Fruit fly (Drosophila melanogaster): Measurements from ENCODE around the gene CG9515.

CG9515 gene

DNA sequence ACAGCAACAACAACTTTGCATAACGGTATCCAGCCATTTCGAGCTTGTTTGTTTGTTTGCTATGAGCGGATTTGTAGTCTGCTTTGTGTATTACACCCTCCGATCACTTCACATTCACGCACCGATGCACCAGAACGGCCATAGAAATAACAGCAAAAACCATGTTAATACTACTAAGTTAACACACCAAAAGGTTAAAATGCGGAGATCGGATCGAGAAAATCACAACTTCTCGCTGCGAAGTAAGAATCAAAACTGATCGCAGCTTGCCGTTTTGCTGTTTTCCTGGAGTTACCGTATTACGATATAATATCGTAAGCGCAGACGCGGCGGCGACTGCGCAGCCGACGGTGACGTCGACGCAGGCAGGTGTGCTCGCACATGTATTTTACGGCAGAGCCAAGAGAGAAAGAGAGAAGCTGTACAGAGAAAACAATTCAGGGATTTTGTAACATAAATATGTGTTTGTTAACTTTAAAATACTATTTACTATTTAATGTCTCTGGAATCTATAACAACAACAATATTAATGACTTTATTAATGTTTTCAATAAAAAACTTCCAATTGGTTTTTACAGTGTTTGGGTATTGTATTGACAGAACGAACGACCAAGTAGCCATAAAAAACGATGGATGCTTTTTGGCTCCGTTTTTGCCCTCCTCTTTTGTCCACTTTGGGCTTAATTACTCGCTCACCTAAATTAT, 41.7 kb upstream of the CG9515 start, which contains the start of gene CG13101 (continued):
- TF ChIP-seq CG17359 (tag; optimal IDR thresholded peaks at IDR 0.05) (peak; percentile 93), HHEX (GFP tag; optimal IDR thresholded peaks at IDR 0.05) (peak; percentile 89), CG11695 (GFP tag; IDR thresholded peaks at IDR 0.05) (peak; percentile 97), bsh (GFP tag; optimal IDR thresholded peaks at IDR 0.05) (peak; percentile 81 to 96), Rx (GFP tag; IDR thresholded peaks at IDR 0.05) (peak; percentile 76), CG31224 (GFP tag; IDR thresholded peaks at IDR 0.05) (peak; percentile 90), Side (GFP tag; optimal IDR thresholded peaks at IDR 0.05) (peak; percentile 77), Hr78 (GFP tag; optimal IDR thresholded peaks at IDR 0.05) (peak in 1 of 2 experiments; percentile 72), slou (GFP tag; optimal IDR thresholded peaks at IDR 0.05) (peak; percentile 76), onecut (GFP tag; IDR thresholded peaks at IDR 0.05) (peak; percentile 81), run (tag; optimal IDR thresholded peaks at IDR 0.05) (peak; percentile 85), CG6689 (GFP tag; IDR thresholded peaks at IDR 0.05) (peak; percentile 94), CG34224 (GFP tag; IDR thresholded peaks at IDR 0.05; ENCODE audit: partially characterized antibody) (0 out of 3 replicates have a peak, but pooled peaks have one; percentile 9), CG13894 (tag; optimal IDR thresholded peaks at IDR 0.05) (peak; percentile 74), slp2 (GFP tag; optimal IDR thresholded peaks at IDR 0.05) (peak; percentile 83), stc (GFP tag; IDR thresholded peaks at IDR 0.05) (peak; percentile 96), chm (GFP tag; IDR thresholded peaks at IDR 0.05) (peak; percentile 93; the same call in 1 of the 2 replicates), CG12155 (GFP tag; optimal IDR thresholded peaks at IDR 0.05) (peak; percentile 88), CG12391 (tag; optimal IDR thresholded peaks at IDR 0.05) (peak; percentile 96), cg (GFP tag; optimal IDR thresholded peaks at IDR 0.05) (no peak), CG12071 (GFP tag; optimal IDR thresholded peaks at IDR 0.05) (peak; percentile 72), CG4404 (GFP tag; IDR thresholded peaks at IDR 0.05) (peak; percentile 84), CG11093 (GFP tag; IDR thresholded peaks at IDR 0.05) (peak; percentile 84), MBD-R2 (GFP tag; IDR thresholded peaks at IDR 0.05) (peak; percentile 74; the same call in 1 of the 2 replicates), Pdp1 (GFP tag; optimal IDR thresholded peaks at IDR 0.05) (peak; percentile 85 to 87), Dp (GFP tag; optimal IDR thresholded peaks at IDR 0.05) (no peak), gt (GFP tag; IDR thresholded peaks at IDR 0.05) (peak; percentile 69), CG15479 (GFP tag; optimal IDR thresholded peaks at IDR 0.05) (peak; percentile 1), CG8388 (GFP tag; optimal IDR thresholded peaks at IDR 0.05) (peak; percentile 94), CG15269 (tag; optimal IDR thresholded peaks at IDR 0.05) (peak; percentile 95), nerfin-1 (tag; optimal IDR thresholded peaks at IDR 0.05) (peak; percentile 78), CG10462 (GFP tag; optimal IDR thresholded peaks at IDR 0.05) (peak; percentile 85), H2.0 (GFP tag; IDR thresholded peaks at IDR 0.05) (peak; percentile 93), E2f2 (GFP tag; IDR thresholded peaks at IDR 0.05) (peak; percentile 79), CG17385 (GFP tag; optimal IDR thresholded peaks at IDR 0.05) (peak; percentile 89), Ssrp (tag; optimal IDR thresholded peaks at IDR 0.05) (peak; percentile 87), sd (tag; optimal IDR thresholded peaks at IDR 0.05) (peak; percentile 84), phol (tag; optimal IDR thresholded peaks at IDR 0.05) (peak; percentile 91), CG13296 (GFP tag; optimal IDR thresholded peaks at IDR 0.05) (peak; percentile 93), tll (GFP tag; optimal IDR thresholded peaks at IDR 0.05) (no peak), CG14441 (GFP tag; IDR thresholded peaks at IDR 0.05) (peak; percentile 93), Jarid2 (GFP tag; optimal IDR thresholded peaks at IDR 0.05) (peak; percentile 78), jigr1 (GFP tag; IDR thresholded peaks at IDR 0.05) (peak; percentile 77), CkIIα-i1 (GFP tag; IDR thresholded peaks at IDR 0.05) (peak; percentile 51; the same call in 1 of the 2 replicates), dimm (GFP tag; IDR thresholded peaks at IDR 0.05) (peak; percentile 72), CG4360 (GFP tag; IDR thresholded peaks at IDR 0.05) (peak; percentile 62), pfk (GFP tag; optimal IDR thresholded peaks at IDR 0.05) (no peak), CG32767 (GFP tag; IDR thresholded peaks at IDR 0.05) (peak; percentile 89)
